Worm (Caenorhabditis elegans) whole organism, L4/young adult: ENCODE data around the gene nas-20.

ENCODE experiments used
- dao-5 ChIP-seq: sonication (generic microtip); optimal IDR thresholded peaks from 2 replicates; lab custom pipeline; 2016; ENCODE audit warnings: missing genotype, missing genetic modification characterization, moderate library complexity, missing compliant biosample characterization
- him-1 ChIP-seq: sonication (generic microtip); optimal IDR thresholded peaks from 2 replicates; lab custom pipeline; 2016; ENCODE audit warnings: missing genotype, missing genetic modification reagents, missing genetic modification characterization, missing compliant biosample characterization

DNA sequence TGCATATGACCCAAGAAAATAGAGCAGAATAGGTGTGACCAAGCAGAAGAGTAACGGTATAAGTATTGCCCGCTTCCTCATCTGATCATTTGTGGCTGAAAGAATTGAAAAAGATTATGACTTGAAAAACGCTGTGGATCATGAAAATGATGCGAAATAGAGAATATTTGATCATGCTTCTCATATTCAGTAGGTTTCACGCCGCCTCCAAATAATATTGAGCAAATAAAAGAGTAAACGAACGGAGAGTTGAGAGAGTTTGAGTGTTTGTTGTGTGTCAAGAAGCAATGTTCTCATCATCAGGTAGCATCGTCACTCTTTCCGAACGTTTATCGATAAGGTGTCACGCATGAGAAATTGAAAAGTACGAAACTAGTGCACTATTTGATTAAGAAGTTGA is 24.2 kb upstream of the nas-20 start, which contains the start of gene htrl-1:
- TF ChIP-seq him-1 = no peak
- TF ChIP-seq dao-5 = no peak
